Fruit fly (Drosophila melanogaster): ENCODE measurements around the gene CG15385.

CG15385 gene

dm6 chr2L:2227316-2227715, 14.9 kb upstream of the CG15385 start (continued):
- TF ChIP-seq Dip3 (GFP tag; optimal IDR thresholded peaks at IDR 0.05) (no peak), CG4360 (GFP tag; IDR thresholded peaks at IDR 0.05) (no peak), Sry-β (GFP tag; optimal IDR thresholded peaks at IDR 0.05) (no peak), Elba2 (GFP tag; optimal IDR thresholded peaks at IDR 0.05) (no peak), Fer2 (tag; optimal IDR thresholded peaks at IDR 0.05) (no peak), CTCF (GFP tag; optimal IDR thresholded peaks at IDR 0.05) (no peak), CG31224 (GFP tag; IDR thresholded peaks at IDR 0.05) (no peak), CG32532 (GFP tag; IDR thresholded peaks at IDR 0.05) (peak; percentile 29; the same call in 1 of the 2 replicates), zf30C (GFP tag; optimal IDR thresholded peaks at IDR 0.05) (no peak), CG3726 (GFP tag; IDR thresholded peaks at IDR 0.05) (0 out of 3 replicates have a peak, but pooled peaks have one; percentile 38), CG9215 (GFP tag; IDR thresholded peaks at IDR 0.05) (no peak), CkIIα-i1 (GFP tag; IDR thresholded peaks at IDR 0.05) (no peak), CG16863 (GFP tag; optimal IDR thresholded peaks at IDR 0.05) (peak; percentile 42), CG5180 (GFP tag; optimal IDR thresholded peaks at IDR 0.05) (peak; percentile 41), CG13123 (GFP tag; optimal IDR thresholded peaks at IDR 0.05) (no peak), kni (GFP tag; optimal IDR thresholded peaks at IDR 0.05) (no peak), da (GFP tag; optimal IDR thresholded peaks at IDR 0.05) (no peak), CG11085 (GFP tag; IDR thresholded peaks at IDR 0.05) (no peak), wdn (GFP tag; IDR thresholded peaks at IDR 0.05) (no peak), pb (GFP tag; optimal IDR thresholded peaks at IDR 0.05) (no peak), CG6254 (GFP tag; optimal IDR thresholded peaks at IDR 0.05) (no peak), CG18619 (GFP tag; optimal IDR thresholded peaks at IDR 0.05) (no peak), Poxn (GFP tag; IDR thresholded peaks at IDR 0.05) (no peak), CG8765 (GFP tag; IDR thresholded peaks at IDR 0.05) (no peak), CG1647 (GFP tag; optimal IDR thresholded peaks at IDR 0.05) (no peak), CG9932 (GFP tag; IDR thresholded peaks at IDR 0.05) (no peak), Nf-YB (GFP tag; optimal IDR thresholded peaks at IDR 0.05) (no peak), CG8290 (GFP tag; optimal IDR thresholded peaks at IDR 0.05) (no peak), CG8290 (tag; optimal IDR thresholded peaks at IDR 0.05) (peak in 1 of 2 experiments; percentile 60), gt (GFP tag; IDR thresholded peaks at IDR 0.05) (no peak), ato (GFP tag; IDR thresholded peaks at IDR 0.05; ENCODE audit: partially characterized antibody) (no peak), Trl (optimal IDR thresholded peaks at IDR 0.05) (peak; percentile 43 to 50), Trl (GFP tag; optimal IDR thresholded peaks at IDR 0.05) (no peak), CG12744 (GFP tag; optimal IDR thresholded peaks at IDR 0.05) (no peak), CG4820 (GFP tag; optimal IDR thresholded peaks at IDR 0.05) (no peak), Awh (GFP tag; IDR thresholded peaks at IDR 0.05) (no peak; the same call in none of the 2 replicates), slp2 (GFP tag; optimal IDR thresholded peaks at IDR 0.05) (no peak), pan (optimal IDR thresholded peaks at IDR 0.05) (no peak), pan (GFP tag; optimal IDR thresholded peaks at IDR 0.05 in 1 of 2, IDR thresholded peaks at IDR 0.05 in 1 of 2) (peak in 1 of 2 experiments; percentile 63), Xrp1 (GFP tag; IDR thresholded peaks at IDR 0.05) (peak; percentile 33; the same call in 1 of the 2 replicates), disco-r (GFP tag; optimal IDR thresholded peaks at IDR 0.05) (no peak), E2f1 (GFP tag; IDR thresholded peaks at IDR 0.05) (peak; percentile 52; the same call in 1 of the 2 replicates), chif (GFP tag; optimal IDR thresholded peaks at IDR 0.05) (peak; percentile 16 to 39), peb (GFP tag; IDR thresholded peaks at IDR 0.05) (no peak), CG15073 (GFP tag; optimal IDR thresholded peaks at IDR 0.05) (no peak), ac (GFP tag; optimal IDR thresholded peaks at IDR 0.05) (no peak), bab2 (GFP tag; optimal IDR thresholded peaks at IDR 0.05) (no peak), ATbp (GFP tag; optimal IDR thresholded peaks at IDR 0.05) (peak; percentile 68), Dp (GFP tag; optimal IDR thresholded peaks at IDR 0.05) (no peak), BtbVII (GFP tag; optimal IDR thresholded peaks at IDR 0.05) (peak; percentile 35), Mes4 (GFP tag; optimal IDR thresholded peaks at IDR 0.05) (no peak), CG8089 (GFP tag; optimal IDR thresholded peaks at IDR 0.05) (peak; percentile 20), mam (GFP tag; optimal IDR thresholded peaks at IDR 0.05) (peak; percentile 6), CG42726 (GFP tag; IDR thresholded peaks at IDR 0.05; ENCODE audit: partially characterized antibody) (no peak)
